Worm (Caenorhabditis elegans): ENCODE measurements around the gene F26G1.1.

DNA sequence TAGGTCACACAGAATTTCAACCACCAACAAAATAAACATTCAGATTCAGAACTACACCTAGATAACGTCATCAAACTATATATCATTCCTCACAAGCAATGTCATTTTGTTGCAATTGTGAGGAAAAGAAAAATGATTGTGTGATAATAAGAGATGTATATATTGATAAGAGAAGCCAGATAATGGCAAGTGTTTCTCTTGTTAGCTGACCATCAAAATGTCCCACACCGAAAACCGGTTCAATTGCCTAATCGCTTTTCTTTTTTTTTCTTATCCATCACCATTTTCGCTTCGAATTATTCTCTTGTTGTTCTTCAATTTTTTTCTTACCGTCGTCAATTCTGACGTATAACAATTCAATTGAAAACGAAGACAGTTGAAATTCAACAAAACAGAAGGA, 19.0 kb upstream of the F26G1.1 start:
- TF ChIP-seq sem-2 (GFP tag; optimal IDR thresholded peaks at IDR 0.05) (no peak), blmp-1 (tag; optimal IDR thresholded peaks at IDR 0.05) (no peak), unc-62 (GFP tag; optimal IDR thresholded peaks at IDR 0.05) (no peak), lin-13 (tag; optimal IDR thresholded peaks at IDR 0.05) (no peak), zip-8 (tag; optimal IDR thresholded peaks at IDR 0.05) (no peak), snpc-4 (tag; optimal IDR thresholded peaks at IDR 0.05) (no peak), nhr-237 (tag; optimal IDR thresholded peaks at IDR 0.05) (no peak), pha-4 (tag; optimal IDR thresholded peaks at IDR 0.05) (no peak), nhr-76 (tag; optimal IDR thresholded peaks at IDR 0.05) (no peak), mep-1 (tag; optimal IDR thresholded peaks at IDR 0.05) (no peak), nhr-28 (tag; optimal IDR thresholded peaks at IDR 0.05) (no peak), nhr-12 (tag; optimal IDR thresholded peaks at IDR 0.05) (no peak), tbx-8 (GFP tag; optimal IDR thresholded peaks at IDR 0.05) (no peak), lsy-2 (tag; optimal IDR thresholded peaks at IDR 0.05) (no peak)
